Fruit fly (Drosophila melanogaster) whole organism, embryonic: Measurements from ENCODE around the gene Tctp.

Source experiments
- CG10979 ChIP-seq: fragments of 200-800 bp; sonication (Bioruptor generic); optimal IDR thresholded peaks from 2 replicates; lab custom pipeline; 2018; ENCODE audit warnings: missing biosample characterization, mild to moderate bottlenecking, missing genetic modification characterization, moderate library complexity
- CG15479 ChIP-seq: fragments of 200-800 bp; sonication (Bioruptor generic); optimal IDR thresholded peaks from 3 replicates; lab custom pipeline; 2019; ENCODE audit warnings: missing biosample characterization, mild to moderate bottlenecking, missing genetic modification characterization, moderate library complexity
- CG16779 ChIP-seq: fragments of 200-800 bp; sonication (Bioruptor generic); IDR thresholded peaks from 2 replicates; pipeline ENCODE4 v1.3.6; 2022; ENCODE audit warnings: missing biosample characterization, missing genetic modification characterization
- CG17802 ChIP-seq: fragments of 200-800 bp; sonication (Bioruptor generic); optimal IDR thresholded peaks from 2 replicates; lab custom pipeline; 2018; ENCODE audit warnings: missing biosample characterization, mild to moderate bottlenecking, missing genetic modification characterization, moderate library complexity
- CG18476 ChIP-seq: fragments of 200-800 bp; sonication (Bioruptor generic); optimal IDR thresholded peaks from 2 replicates; lab custom pipeline; 2016; ENCODE audit warnings: missing biosample characterization, mild to moderate bottlenecking, missing genetic modification characterization
- CG2712 ChIP-seq: fragments of 200-800 bp; optimal IDR thresholded peaks from 3 replicates; lab custom pipeline; 2019; ENCODE audit warnings: missing biosample characterization, mild to moderate bottlenecking, missing genetic modification characterization, moderate library complexity
- CG2875 ChIP-seq: fragments of 200-800 bp; sonication (Bioruptor generic); optimal IDR thresholded peaks from 2 replicates; lab custom pipeline; 2017; ENCODE audit warnings: missing biosample characterization, mild to moderate bottlenecking, missing genetic modification characterization, missing genetic modification reagents
- CG3281 ChIP-seq: fragments of 200-800 bp; sonication (Bioruptor generic); optimal IDR thresholded peaks from 3 replicates; lab custom pipeline; 2017; ENCODE audit warnings: missing biosample characterization, mild to moderate bottlenecking, missing genetic modification characterization
- CG43689 ChIP-seq: fragments of 200-800 bp; sonication (Bioruptor generic); IDR thresholded peaks from 2 replicates; pipeline ENCODE4 v1.3.6; 2022; ENCODE audit warnings: missing biosample characterization, missing genetic modification characterization
- CG4404 ChIP-seq: fragments of 200-800 bp; sonication (Bioruptor generic); IDR thresholded peaks from 2 replicates; pipeline ENCODE4 v1.3.6; 2022; ENCODE audit warnings: missing biosample characterization, missing genetic modification characterization
- CG5180 ChIP-seq: fragments of 200-800 bp; sonication (Bioruptor generic); optimal IDR thresholded peaks from 3 replicates; lab custom pipeline; 2017; ENCODE audit warnings: missing biosample characterization, missing genetic modification characterization, mild to moderate bottlenecking, moderate library complexity, missing genetic modification reagents
- CG6654 ChIP-seq: fragments of 200-800 bp; sonication (Bioruptor generic); optimal IDR thresholded peaks from 2 replicates; lab custom pipeline; 2017; ENCODE audit warnings: missing biosample characterization, mild to moderate bottlenecking, missing genetic modification characterization
- CG6683 ChIP-seq: fragments of 200-800 bp; sonication (Bioruptor generic); optimal IDR thresholded peaks from 2 replicates; lab custom pipeline; 2017; ENCODE audit warnings: missing biosample characterization, mild to moderate bottlenecking, missing genetic modification characterization, missing genetic modification reagents
- CG6765 ChIP-seq: fragments of 200-800 bp; sonication (Bioruptor generic); optimal IDR thresholded peaks from 3 replicates; lab custom pipeline; 2017; ENCODE audit warnings: missing biosample characterization, mild to moderate bottlenecking, missing genetic modification characterization
- CG7271 ChIP-seq: fragments of 200-800 bp; sonication (Bioruptor generic); optimal IDR thresholded peaks from 2 replicates; lab custom pipeline; 2018; ENCODE audit warnings: missing biosample characterization, mild to moderate bottlenecking, missing genetic modification characterization, moderate library complexity
- CG7357 ChIP-seq: fragments of 200-800 bp; sonication (Bioruptor generic); IDR thresholded peaks from 3 replicates; pipeline ENCODE4 v1.3.6; 2022; ENCODE audit warnings: missing biosample characterization, missing genetic modification characterization
- CG9215 ChIP-seq: fragments of 200-800 bp; sonication (Bioruptor generic); IDR thresholded peaks from 2 replicates; pipeline ENCODE4 v1.3.6; 2022; ENCODE audit warnings: missing biosample characterization, missing genetic modification characterization
- CG9932 ChIP-seq: fragments of 200-800 bp; sonication (Bioruptor generic); IDR thresholded peaks from 2 replicates; pipeline ENCODE4 v1.3.6; 2022; ENCODE audit warnings: missing biosample characterization, missing genetic modification characterization
- D19B ChIP-seq: fragments of 200-800 bp; sonication (Bioruptor generic); optimal IDR thresholded peaks from 2 replicates; lab custom pipeline; 2017; ENCODE audit warnings: missing biosample characterization, mild to moderate bottlenecking, missing genetic modification characterization
- Dbx ChIP-seq: fragments of 200-800 bp; sonication (Bioruptor generic); IDR thresholded peaks from 3 replicates; pipeline ENCODE4 v1.3.6; 2022; ENCODE audit warnings: missing biosample characterization, missing genetic modification characterization
- Deaf1 ChIP-seq: fragments of 200-800 bp; optimal IDR thresholded peaks from 3 replicates; lab custom pipeline; 2019; ENCODE audit warnings: missing biosample characterization, mild to moderate bottlenecking, missing genetic modification characterization, moderate library complexity
- Dll ChIP-seq: fragments of 200-800 bp; sonication (Bioruptor generic); IDR thresholded peaks from 4 replicates; pipeline ENCODE4 v1.3.6; 2022; ENCODE audit warnings: missing biosample characterization, missing genetic modification characterization; ENCODE audit not compliant: partially characterized antibody
- E2f2 ChIP-seq: fragments of 200-800 bp; sonication (Bioruptor generic); IDR thresholded peaks from 2 replicates; pipeline ENCODE4 v1.3.6; 2022; ENCODE audit warnings: missing biosample characterization, missing genetic modification characterization
- Fer3 ChIP-seq: fragments of 200-800 bp; sonication (Bioruptor generic); optimal IDR thresholded peaks from 2 replicates; lab custom pipeline; 2018; ENCODE audit warnings: missing biosample characterization, mild to moderate bottlenecking, missing genetic modification characterization, moderate library complexity
- GATAe ChIP-seq: fragments of 200-800 bp; sonication (Bioruptor generic); conservative IDR thresholded peaks from 2 replicates; pipeline ENCODE4 v1.3.6; 2022; ENCODE audit warnings: missing biosample characterization, missing genetic modification characterization
- Hand ChIP-seq: fragments of 200-800 bp; sonication (Bioruptor generic); optimal IDR thresholded peaks from 2 replicates; lab custom pipeline; 2017; ENCODE audit warnings: mild to moderate bottlenecking, missing biosample characterization, missing genetic modification reagents, missing genetic modification characterization
- Lpt ChIP-seq: fragments of >200 bp; optimal IDR thresholded peaks from 2 replicates; lab custom pipeline; 2018; ENCODE audit warnings: missing biosample characterization, missing genetic modification characterization
- NK7.1 ChIP-seq: fragments of 200-800 bp; sonication (Bioruptor generic); optimal IDR thresholded peaks from 3 replicates; lab custom pipeline; 2016; ENCODE audit warnings: missing biosample characterization, missing genetic modification characterization
- Nf-YA ChIP-seq: fragments of 200-800 bp; sonication (Bioruptor generic); IDR thresholded peaks from 2 replicates; pipeline ENCODE4 v1.3.6; 2022; ENCODE audit warnings: missing biosample characterization, missing genetic modification characterization
- YL-1 ChIP-seq: fragments of 200-800 bp; sonication (Bioruptor generic); optimal IDR thresholded peaks from 3 replicates; lab custom pipeline; 2017; ENCODE audit warnings: missing biosample characterization, mild to moderate bottlenecking, missing genetic modification characterization
- bcd ChIP-seq: fragments of 200-800 bp; sonication (Bioruptor generic); optimal IDR thresholded peaks from 2 replicates; lab custom pipeline; 2017; ENCODE audit warnings: missing biosample characterization, mild to moderate bottlenecking, missing genetic modification characterization
- chinmo ChIP-seq: fragments of 200-800 bp; sonication (Bioruptor generic); IDR thresholded peaks from 4 replicates; pipeline ENCODE4 v1.3.6; 2022; ENCODE audit warnings: missing biosample characterization, missing genetic modification characterization; ENCODE audit not compliant: partially characterized antibody
- ci ChIP-seq: fragments of 200-800 bp; sonication (Bioruptor generic); IDR thresholded peaks from 3 replicates; pipeline ENCODE4 v1.3.6; 2022; ENCODE audit warnings: missing biosample characterization, missing genetic modification characterization
- da ChIP-seq: fragments of 200-800 bp; sonication (Bioruptor generic); optimal IDR thresholded peaks from 2 replicates; lab custom pipeline; 2016; ENCODE audit warnings: missing biosample characterization, missing genetic modification characterization
- dan ChIP-seq: fragments of 200-800 bp; sonication (Bioruptor generic); IDR thresholded peaks from 2 replicates; pipeline ENCODE4 v1.3.6; 2022; ENCODE audit warnings: missing biosample characterization, missing genetic modification characterization
- dm ChIP-seq: fragments of 200-800 bp; sonication (Bioruptor generic); optimal IDR thresholded peaks from 3 replicates; lab custom pipeline; 2016; ENCODE audit warnings: missing biosample characterization, missing genetic modification characterization
- fd3F ChIP-seq: fragments of 200-800 bp; sonication (Bioruptor generic); optimal IDR thresholded peaks from 2 replicates; lab custom pipeline; 2018; ENCODE audit warnings: missing biosample characterization, mild to moderate bottlenecking, missing genetic modification characterization, moderate library complexity
- hbn ChIP-seq: fragments of 200-800 bp; sonication (Bioruptor generic); IDR thresholded peaks from 2 replicates; pipeline ENCODE4 v1.3.6; 2022; ENCODE audit warnings: missing biosample characterization, missing genetic modification characterization; ENCODE audit not compliant: partially characterized antibody
- hkb ChIP-seq, 2 experiments: fragments of 200-800 bp in 1 of 2; fragments of >200 bp in 1 of 2; sonication (Bioruptor generic) in 1 of 2; IDR thresholded peaks in 1 of 2; optimal IDR thresholded peaks in 1 of 2; 2 replicates each; pipeline versions ENCODE4 v1.3.6 to Lab custom; 2017 to 2022; ENCODE audit warnings: missing biosample characterization in 1 of 2, missing genetic modification characterization in 1 of 2
- ken ChIP-seq: fragments of 200-800 bp; sonication (Bioruptor generic); IDR thresholded peaks from 3 replicates; pipeline ENCODE4 v1.3.6; 2022; ENCODE audit warnings: missing biosample characterization, missing genetic modification characterization
- lilli ChIP-seq: fragments of 200-800 bp; sonication (Bioruptor generic); optimal IDR thresholded peaks from 3 replicates; lab custom pipeline; 2016; ENCODE audit warnings: missing biosample characterization, missing genetic modification characterization
- nerfin-2 ChIP-seq: fragments of 200-800 bp; sonication (Bioruptor generic); IDR thresholded peaks from 2 replicates; pipeline ENCODE4 v1.3.6; 2022; ENCODE audit warnings: missing biosample characterization, missing genetic modification characterization; ENCODE audit not compliant: partially characterized antibody
- pan ChIP-seq, 4 experiments: fragments of >200 bp in 3 of 4; fragments of 200-800 bp in 1 of 4; sonication (Bioruptor generic) in 1 of 4; optimal IDR thresholded peaks in 3 of 4; IDR thresholded peaks in 1 of 4; 2 replicates each; pipeline versions ENCODE4 v1.3.6 to Lab custom; 2017 to 2022; ENCODE audit warnings: missing biosample characterization in 2 of 4, missing genetic modification characterization in 2 of 4, mixed read lengths in 1 of 4
- psq ChIP-seq: fragments of 200-800 bp; sonication (Bioruptor generic); optimal IDR thresholded peaks from 2 replicates; lab custom pipeline; 2017; ENCODE audit warnings: missing biosample characterization, missing genetic modification characterization
- row ChIP-seq: fragments of 200-800 bp; sonication (Bioruptor generic); IDR thresholded peaks from 3 replicates; pipeline ENCODE4 v1.3.6; 2022; ENCODE audit warnings: missing biosample characterization, missing genetic modification characterization
- sna ChIP-seq: fragments of 200-800 bp; sonication (Bioruptor generic); IDR thresholded peaks from 2 replicates; pipeline ENCODE4 v1.3.6; 2022; ENCODE audit warnings: missing biosample characterization, missing genetic modification characterization; ENCODE audit not compliant: partially characterized antibody
- trh ChIP-seq: fragments of 200-800 bp; sonication (Bioruptor generic); optimal IDR thresholded peaks from 2 replicates; lab custom pipeline; 2016; ENCODE audit warnings: missing biosample characterization, missing genetic modification characterization
- unpg ChIP-seq: fragments of 200-800 bp; sonication (Bioruptor generic); optimal IDR thresholded peaks from 3 replicates; lab custom pipeline; 2018; ENCODE audit warnings: missing biosample characterization, mild to moderate bottlenecking, missing genetic modification characterization, moderate library complexity

Tctp gene

DNA sequence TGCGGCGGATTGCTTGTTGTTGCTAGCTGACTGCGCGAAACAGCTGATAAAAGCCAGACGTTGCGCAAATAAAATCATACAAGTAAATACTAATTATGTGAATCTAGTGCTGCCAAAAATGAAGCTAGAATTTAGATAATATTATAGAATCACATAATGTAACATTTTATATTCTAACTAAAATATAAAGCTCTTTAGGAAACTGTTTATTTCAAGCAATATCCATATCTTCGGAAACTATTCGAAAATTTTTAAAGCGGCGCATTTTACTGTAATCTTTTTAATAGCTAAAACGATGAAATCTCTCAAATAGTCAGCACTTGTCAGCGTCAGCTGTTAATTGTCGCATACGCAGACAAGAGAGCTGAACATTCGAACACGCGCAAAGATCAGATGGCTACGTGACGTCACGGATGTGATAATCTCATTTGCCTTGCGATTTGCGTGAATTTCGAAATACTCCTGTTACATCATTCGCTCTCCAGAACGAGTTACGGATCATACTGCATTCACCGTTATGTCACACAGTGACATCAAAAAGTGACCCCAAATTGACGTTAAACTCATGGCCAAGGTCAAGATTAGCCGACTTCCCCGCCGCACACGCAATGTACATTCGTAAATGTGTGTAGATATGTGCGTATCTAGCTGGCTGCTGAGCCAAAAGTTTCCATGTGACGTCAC is 33.2 kb downstream of the Tctp start (continued):
- TF ChIP-seq sna = no peak
- no peak for TF ChIP-seq D19B (GFP tag; lab: Kevin White, UChicago)
- TF ChIP-seq YL-1 (GFP tag; lab: Kevin White, UChicago) = no peak
- TF ChIP-seq E2f2 (GFP tag; lab: Robert Waterston, UW) = no peak
- no peak for TF ChIP-seq CG15479 (GFP tag; lab: Kevin White, UChicago)
- TF ChIP-seq unpg (GFP tag; lab: Kevin White, UChicago) = peak; percentile 56
- no peak for TF ChIP-seq CG7271 (tag; lab: Kevin White, UChicago)
- TF ChIP-seq hbn (GFP tag; lab: Robert Waterston, UW) = no peak
- TF ChIP-seq Nf-YA (GFP tag; lab: Robert Waterston, UW) = no peak
- TF ChIP-seq CG2875 (GFP tag; lab: Kevin White, UChicago) = no peak
- no peak for TF ChIP-seq pan (optimal IDR thresholded peaks at IDR 0.05; lab: Kevin White, UChicago)
- TF ChIP-seq pan (GFP tag; optimal IDR thresholded peaks at IDR 0.05 in 1 of 2, IDR thresholded peaks at IDR 0.05 in 1 of 2) = no peak
- TF ChIP-seq psq (GFP tag; lab: Kevin White, UChicago) = no peak
- TF ChIP-seq Dbx (GFP tag; lab: Robert Waterston, UW) = no peak
- peak; percentile 42 for TF ChIP-seq Fer3 (tag; lab: Kevin White, UChicago)
- no peak for TF ChIP-seq hkb (optimal IDR thresholded peaks at IDR 0.05; lab: Kevin White, UChicago)
- TF ChIP-seq hkb (GFP tag; IDR thresholded peaks at IDR 0.05; lab: Robert Waterston, UW) = peak; percentile 58; the same call in 1 of the 2 replicates
- TF ChIP-seq CG6765 (GFP tag; lab: Kevin White, UChicago) = peak; percentile 60
- TF ChIP-seq nerfin-2 (GFP tag; lab: Robert Waterston, UW) = no peak
- no peak for TF ChIP-seq CG6654 (GFP tag; lab: Kevin White, UChicago)
- TF ChIP-seq CG7357 (GFP tag; lab: Robert Waterston, UW) = no peak
- no peak for TF ChIP-seq CG9932 (GFP tag; lab: Robert Waterston, UW)
- peak; percentile 15; the same call in 1 of the 4 replicates for TF ChIP-seq chinmo (GFP tag; lab: Robert Waterston, UW)
- no peak for TF ChIP-seq dan
- TF ChIP-seq fd3F (GFP tag; lab: Kevin White, UChicago) = no peak
- TF ChIP-seq CG16779 (GFP tag; lab: Robert Waterston, UW) = no peak
- TF ChIP-seq row (GFP tag; lab: Robert Waterston, UW) = peak; percentile 16; the same call in 1 of the 3 replicates
- TF ChIP-seq CG10979 = peak; percentile 49
- TF ChIP-seq Lpt = no peak
- TF ChIP-seq CG6683 (GFP tag; lab: Kevin White, UChicago) = peak; percentile 30
- TF ChIP-seq trh = no peak
- TF ChIP-seq bcd = peak; percentile 20
- no peak for TF ChIP-seq ci (GFP tag; lab: Robert Waterston, UW)
- TF ChIP-seq lilli (GFP tag; lab: Kevin White, UChicago) = no peak
- no peak for TF ChIP-seq CG4404 (GFP tag; lab: Robert Waterston, UW)
- TF ChIP-seq CG5180 (GFP tag; lab: Kevin White, UChicago) = peak; percentile 29
- no peak for TF ChIP-seq NK7.1 (GFP tag; lab: Kevin White, UChicago)
- TF ChIP-seq CG3281 (GFP tag; lab: Kevin White, UChicago) = peak; percentile 79
- TF ChIP-seq CG2712 (tag; lab: Kevin White, UChicago) = peak; percentile 63
- TF ChIP-seq CG9215 (GFP tag; lab: Robert Waterston, UW) = no peak
- no peak for TF ChIP-seq dm (GFP tag; lab: Kevin White, UChicago)
- TF ChIP-seq da = no peak
- TF ChIP-seq CG17802 (tag; lab: Kevin White, UChicago) = no peak
- peak; percentile 16; the same call in 1 of the 4 replicates for TF ChIP-seq Dll (GFP tag; lab: Robert Waterston, UW)
- no peak for TF ChIP-seq ken
- no peak for TF ChIP-seq GATAe (GFP tag; lab: Robert Waterston, UW)
- no peak for TF ChIP-seq CG43689 (GFP tag; lab: Robert Waterston, UW)
- no peak for TF ChIP-seq Hand (GFP tag; lab: Kevin White, UChicago)
- no peak for TF ChIP-seq CG18476
- TF ChIP-seq Deaf1 (tag; lab: Kevin White, UChicago) = no peak
